Fruit fly (Drosophila melanogaster): Measurements from ENCODE around the gene Act5C.
A peak's percentile ranks its signal among the peaks of the same experiment; 100 is the strongest.

Gene Act5C

dm6 chrX:5894529-5895487 is 5.9 kb upstream of the Act5C start (continued):
- TF ChIP-seq net (GFP tag; optimal IDR thresholded peaks at IDR 0.05) (peak; percentile 26), CG6163 (GFP tag; IDR thresholded peaks at IDR 0.05) (peak; percentile 42; the same call in 2 of the 3 replicates), CG8632 (GFP tag; optimal IDR thresholded peaks at IDR 0.05) (no peak), CG34406 (GFP tag; optimal IDR thresholded peaks at IDR 0.05) (peak; percentile 2), CG6854 (GFP tag; optimal IDR thresholded peaks at IDR 0.05) (no peak), Smox (GFP tag; optimal IDR thresholded peaks at IDR 0.05) (no peak), CG6792 (GFP tag; optimal IDR thresholded peaks at IDR 0.05) (peak; percentile 42), cyc (GFP tag; optimal IDR thresholded peaks at IDR 0.05) (peak; percentile 16), fkh (GFP tag; optimal IDR thresholded peaks at IDR 0.05) (peak; percentile 48), CG11294 (GFP tag; IDR thresholded peaks at IDR 0.05) (no peak), dsx (GFP tag; optimal IDR thresholded peaks at IDR 0.05; ENCODE audit: poor library complexity, severe bottlenecking) (no peak), Eip75B (GFP tag; optimal IDR thresholded peaks at IDR 0.05) (no peak), achi (GFP tag; optimal IDR thresholded peaks at IDR 0.05) (peak; percentile 4), dac (GFP tag; optimal IDR thresholded peaks at IDR 0.05) (no peak), CG9139 (GFP tag; optimal IDR thresholded peaks at IDR 0.05) (no peak), CG7368 (GFP tag; optimal IDR thresholded peaks at IDR 0.05) (no peak), CG6808 (GFP tag; optimal IDR thresholded peaks at IDR 0.05) (no peak), lz (GFP tag; optimal IDR thresholded peaks at IDR 0.05) (peak; percentile 4), CG4318 (GFP tag; optimal IDR thresholded peaks at IDR 0.05) (peak; percentile 11), Ets96B (tag; optimal IDR thresholded peaks at IDR 0.05) (peak; percentile 16), OdsH (GFP tag; optimal IDR thresholded peaks at IDR 0.05) (peak; percentile 7), svp (GFP tag) (peak; percentile 68), fd85E (GFP tag; optimal IDR thresholded peaks at IDR 0.05) (no peak), Blimp-1 (GFP tag; optimal IDR thresholded peaks at IDR 0.05) (no peak), CG16779 (tag; optimal IDR thresholded peaks at IDR 0.05) (no peak), Eip93F (GFP tag; optimal IDR thresholded peaks at IDR 0.05) (no peak), Hr38 (GFP tag; optimal IDR thresholded peaks at IDR 0.05) (no peak), Sox102F (GFP tag; optimal IDR thresholded peaks at IDR 0.05) (peak; percentile 4), spab (GFP tag; optimal IDR thresholded peaks at IDR 0.05) (peak; percentile 12), CG6276 (GFP tag; optimal IDR thresholded peaks at IDR 0.05) (peak; percentile 6), CG32006 (GFP tag; optimal IDR thresholded peaks at IDR 0.05) (peak; percentile 41), Hr4 (GFP tag; optimal IDR thresholded peaks at IDR 0.05) (peak; percentile 17), ss (GFP tag; optimal IDR thresholded peaks at IDR 0.05) (peak in 1 of 2 experiments; percentile 27)

DNA sequence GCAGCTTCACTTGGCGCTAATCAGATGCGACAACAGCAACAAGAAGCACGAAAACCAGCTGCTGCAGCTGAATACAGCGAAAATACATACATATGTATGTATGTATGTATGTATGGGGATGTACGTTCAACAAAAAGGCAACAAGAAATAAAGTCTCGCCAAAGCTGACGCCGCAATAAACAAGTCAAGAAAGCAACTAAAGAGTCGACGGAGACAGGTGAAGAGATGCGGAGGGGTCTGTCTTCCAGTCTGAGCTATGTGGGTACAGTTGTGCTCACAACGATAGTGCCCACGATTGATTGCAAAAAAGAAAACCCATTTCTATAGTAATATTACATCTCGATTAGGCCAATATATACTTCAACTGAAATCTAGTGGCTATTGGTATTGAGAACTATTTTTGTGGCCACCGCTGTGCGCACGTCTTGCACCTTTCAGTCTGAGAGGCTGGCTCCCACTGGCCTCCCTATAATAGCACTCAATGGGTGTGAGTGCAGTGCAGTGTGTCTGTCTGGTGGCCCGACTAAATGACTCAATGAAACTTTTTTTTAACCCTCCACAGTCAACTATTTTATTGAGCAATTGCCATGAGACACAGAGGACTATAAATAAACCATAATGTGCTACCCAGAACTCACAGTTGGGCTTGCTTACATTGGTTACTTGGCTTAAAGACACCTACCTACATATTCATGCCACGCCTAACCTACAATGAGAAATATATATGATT is 4.7 kb upstream of the Act5C start:
- peak; percentile 99 for TF ChIP-seq CG3032 (tag; optimal IDR thresholded peaks at IDR 0.05)
- peak; percentile 93 for TF ChIP-seq Ets21C (GFP tag; optimal IDR thresholded peaks at IDR 0.05)
- TF ChIP-seq Hr39 (GFP tag; optimal IDR thresholded peaks at IDR 0.05) = peak; percentile 97
- TF ChIP-seq dac (GFP tag; optimal IDR thresholded peaks at IDR 0.05) = peak; percentile 98
- peak; percentile 99 for TF ChIP-seq CG7368 (GFP tag; optimal IDR thresholded peaks at IDR 0.05)
- TF ChIP-seq fd59A (GFP tag; optimal IDR thresholded peaks at IDR 0.05) = peak; percentile 99
- peak; percentile 98 for TF ChIP-seq CG11902 (GFP tag; optimal IDR thresholded peaks at IDR 0.05)
- peak; percentile 99 for TF ChIP-seq CG10631 (GFP tag; optimal IDR thresholded peaks at IDR 0.05)
- TF ChIP-seq OdsH (GFP tag; optimal IDR thresholded peaks at IDR 0.05) = peak; percentile 99
- TF ChIP-seq dsx (GFP tag; optimal IDR thresholded peaks at IDR 0.05; ENCODE audit: poor library complexity, severe bottlenecking) = peak; percentile 98
- peak; percentile 99 for TF ChIP-seq pdm3 (GFP tag; optimal IDR thresholded peaks at IDR 0.05)
- TF ChIP-seq CG6163 (GFP tag; IDR thresholded peaks at IDR 0.05) = peak; percentile 99
- TF ChIP-seq CG8632 (GFP tag; optimal IDR thresholded peaks at IDR 0.05) = peak; percentile 98
- TF ChIP-seq CG11762 (GFP tag; optimal IDR thresholded peaks at IDR 0.05; ENCODE audit: insufficient read depth) = peak; percentile 99
- peak; percentile 99 for TF ChIP-seq spab (GFP tag; optimal IDR thresholded peaks at IDR 0.05)
- TF ChIP-seq eg (GFP tag; IDR thresholded peaks at IDR 0.05) = peak; percentile 99
- TF ChIP-seq esn (GFP tag; optimal IDR thresholded peaks at IDR 0.05) = peak; percentile 96
- peak; percentile 98 for TF ChIP-seq CG6276 (GFP tag; optimal IDR thresholded peaks at IDR 0.05)
- peak; percentile 96 for TF ChIP-seq CG31627 (GFP tag; optimal IDR thresholded peaks at IDR 0.05)
- TF ChIP-seq Blimp-1 (GFP tag; optimal IDR thresholded peaks at IDR 0.05) = peak; percentile 83
- TF ChIP-seq CG9139 (GFP tag; optimal IDR thresholded peaks at IDR 0.05) = peak; percentile 99
- TF ChIP-seq lz (GFP tag; optimal IDR thresholded peaks at IDR 0.05) = peak; percentile 97
- TF ChIP-seq CG8319 (GFP tag; optimal IDR thresholded peaks at IDR 0.05) = peak; percentile 98
- TF ChIP-seq CG10669 (GFP tag; optimal IDR thresholded peaks at IDR 0.05) = peak; percentile 99
